Worm (Caenorhabditis elegans): ENCODE data around the gene C25F9.9.
"Not testable (repeated sequence)": the region's sequence is repeated elsewhere in the genome, so short reads cannot be mapped to it uniquely, and the experiment has no call there.

Gene C25F9.9

DNA sequence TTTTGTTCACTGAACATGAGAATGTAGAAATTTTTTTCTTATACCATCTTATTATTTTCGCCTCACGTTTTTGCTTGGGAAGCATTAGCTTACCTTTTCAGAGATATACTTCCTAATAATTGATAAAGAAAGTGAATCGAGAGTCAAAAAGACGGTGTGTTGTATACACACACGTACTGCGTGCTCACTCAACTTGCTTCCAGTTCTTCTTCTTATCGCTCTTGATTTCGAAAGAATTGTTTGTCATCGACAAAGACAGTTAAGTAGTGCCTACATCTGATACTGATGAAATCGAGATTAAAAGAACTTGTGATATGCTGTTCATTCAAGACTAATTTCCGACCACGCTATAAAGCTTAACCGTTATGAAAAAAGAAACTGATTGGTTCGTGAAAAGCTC, 5.7 kb upstream of the C25F9.9 start, which contains the start of gene C25F9.5:
TSS of gene C25F9.5 (minus strand) at position 195 of the 400 bp plus-strand sequence.
- no peak for TF ChIP-seq dsc-1 (tag; optimal IDR thresholded peaks at IDR 0.05)
- peak; percentile 69 for TF ChIP-seq elt-2 (tag; optimal IDR thresholded peaks at IDR 0.05)
- TF ChIP-seq irx-1 (tag; optimal IDR thresholded peaks at IDR 0.05): no peak
- TF ChIP-seq blmp-1 (tag; optimal IDR thresholded peaks at IDR 0.05): no peak
- TF ChIP-seq nhr-11 (tag; optimal IDR thresholded peaks at IDR 0.05): no peak
- TF ChIP-seq lin-35 (GFP tag; optimal IDR thresholded peaks at IDR 0.05): peak in 1 of 2 experiments; percentile 26

DNA sequence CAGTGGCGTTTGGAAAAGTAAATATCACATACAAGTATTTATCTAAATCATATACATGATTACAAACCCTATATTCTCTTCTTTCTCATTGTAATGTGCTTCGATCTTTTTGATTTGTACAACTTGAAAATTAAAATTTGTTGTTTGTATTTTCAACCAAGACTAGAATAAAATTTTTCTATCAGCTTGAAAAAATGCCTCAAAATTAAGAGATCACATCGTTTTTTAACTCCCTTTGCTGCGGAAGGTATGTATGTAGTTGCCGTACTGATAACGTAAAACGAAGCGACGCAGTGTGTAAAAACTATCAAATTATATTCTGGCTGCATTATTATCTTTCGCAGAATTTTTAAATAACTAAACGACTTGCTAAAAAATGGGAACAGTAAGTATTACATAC, 1.4 kb downstream of the C25F9.9 start, which contains the start of gene C25F9.15:
TSS of gene C25F9.15 (plus strand) at position 301 of the 400 bp plus-strand sequence.
- no peak for TF ChIP-seq F16B12.6 (tag; optimal IDR thresholded peaks at IDR 0.05)
- peak; percentile 27 for TF ChIP-seq elt-2 (tag; optimal IDR thresholded peaks at IDR 0.05)

DNA sequence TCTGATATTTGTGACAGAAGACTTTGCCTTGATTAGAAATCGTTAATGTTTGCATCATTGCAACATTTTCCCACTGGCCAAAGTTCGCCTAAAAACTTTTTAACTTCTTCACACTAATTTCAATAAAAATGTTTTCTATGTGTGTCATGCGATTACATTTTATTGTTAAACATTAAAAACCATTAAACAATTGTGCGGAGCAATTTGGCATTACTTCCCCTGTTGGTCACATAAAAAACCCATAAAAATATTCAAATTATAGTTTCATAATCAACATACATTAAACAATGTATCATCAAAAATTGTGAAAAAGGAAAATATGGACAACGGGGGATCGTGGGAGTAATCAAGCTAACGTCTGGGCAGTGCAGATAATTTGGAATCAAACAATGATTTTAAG, 2.9 kb downstream of the C25F9.9 start:
- TF ChIP-seq elt-2 (tag; optimal IDR thresholded peaks at IDR 0.05) (peak; percentile 48), efl-1 (GFP tag; optimal IDR thresholded peaks at IDR 0.05 in 1 of 2) (peak in 1 of 2 experiments; percentile 44)
- not testable (repeated sequence) for TF ChIP-seq efl-1 (optimal IDR thresholded peaks at IDR 0.05)

DNA sequence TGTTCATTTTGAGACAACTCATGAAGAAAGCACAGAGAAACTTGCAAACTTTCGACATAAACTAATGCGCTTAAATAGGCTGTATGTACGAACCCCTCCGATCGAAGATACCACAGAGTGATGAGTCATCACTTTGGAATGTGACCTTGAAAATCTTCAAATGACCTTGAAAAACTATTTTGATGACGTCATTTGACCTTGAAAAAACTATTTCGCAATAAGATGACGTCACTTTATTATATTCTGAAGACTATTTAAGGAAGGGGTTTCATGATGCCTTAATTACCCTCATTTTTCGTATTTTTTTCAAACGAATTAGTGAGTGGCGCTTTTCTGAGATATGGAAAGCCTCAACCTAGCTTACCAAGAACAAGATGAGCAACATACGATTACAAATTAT, 4.7 kb downstream of the C25F9.9 start, which contains the start of gene C25F9.2:
TSS of gene C25F9.2 (plus strand) at position 341 of the 400 bp plus-strand sequence.
- TF ChIP-seq zip-4 (GFP tag; optimal IDR thresholded peaks at IDR 0.05) (peak; percentile 13), elt-2 (tag; optimal IDR thresholded peaks at IDR 0.05) (no peak), lin-39 (tag; optimal IDR thresholded peaks at IDR 0.05) (no peak), ces-1 (GFP tag; optimal IDR thresholded peaks at IDR 0.05) (no peak), lir-3 (tag; optimal IDR thresholded peaks at IDR 0.05; ENCODE audit: poor library complexity) (no peak)

DNA sequence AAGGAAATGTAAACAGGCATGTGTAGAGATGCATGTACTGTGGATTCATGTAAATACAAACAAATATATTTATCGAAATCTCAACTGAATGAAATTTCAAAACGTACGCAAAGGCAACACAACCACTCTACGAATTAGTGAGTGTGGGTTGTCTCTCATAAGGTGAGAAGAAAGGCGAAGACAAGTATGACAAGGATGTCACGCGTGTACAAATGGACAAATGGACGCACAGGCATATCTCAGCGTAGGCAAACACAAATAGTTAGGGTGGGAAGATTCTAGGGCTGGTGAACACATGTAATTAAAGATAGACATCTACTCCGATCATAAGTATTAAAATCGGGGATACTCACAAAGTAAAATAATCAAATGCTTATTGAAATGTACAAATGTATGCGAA, 11.7 kb downstream of the C25F9.9 start:
- TF ChIP-seq nhr-12 (tag; optimal IDR thresholded peaks at IDR 0.05) (no peak), nhr-90 (tag; optimal IDR thresholded peaks at IDR 0.05; ENCODE audit: poor library complexity) (peak; percentile 12), nhr-20 (tag; optimal IDR thresholded peaks at IDR 0.05) (peak; percentile 60), skn-1 (tag; optimal IDR thresholded peaks at IDR 0.05) (no peak), sox-4 (tag; optimal IDR thresholded peaks at IDR 0.05) (no peak), snu-23 (GFP tag; optimal IDR thresholded peaks at IDR 0.05) (peak; percentile 55), unc-62 (GFP tag; optimal IDR thresholded peaks at IDR 0.05) (no peak), aha-1 (tag; optimal IDR thresholded peaks at IDR 0.05) (no peak), efl-1 (optimal IDR thresholded peaks at IDR 0.05) (no peak), efl-1 (GFP tag; optimal IDR thresholded peaks at IDR 0.05 in 1 of 2) (no peak), C16A3.4 (tag; optimal IDR thresholded peaks at IDR 0.05) (no peak), ces-1 (GFP tag; optimal IDR thresholded peaks at IDR 0.05) (no peak), egl-13 (tag; optimal IDR thresholded peaks at IDR 0.05) (no peak), ets-5 (GFP tag; IDR thresholded peaks at IDR 0.05) (no peak), egl-27 (tag; optimal IDR thresholded peaks at IDR 0.05) (no peak), lin-14 (GFP tag; optimal IDR thresholded peaks at IDR 0.05) (peak; percentile 61), nhr-71 (tag; optimal IDR thresholded peaks at IDR 0.05) (peak; percentile 24), ceh-88 (GFP tag; IDR thresholded peaks at IDR 0.05) (no peak), nhr-28 (tag; optimal IDR thresholded peaks at IDR 0.05) (no peak), grh-1 (GFP tag; IDR thresholded peaks at IDR 0.05) (no peak), snpc-4 (tag; optimal IDR thresholded peaks at IDR 0.05) (no peak), isw-1 (GFP tag; IDR thresholded peaks at IDR 0.05) (no peak), ztf-4 (tag; optimal IDR thresholded peaks at IDR 0.05) (no peak), nhr-77 (tag; optimal IDR thresholded peaks at IDR 0.05) (no peak), swsn-7 (tag; optimal IDR thresholded peaks at IDR 0.05) (no peak), nhr-85 (tag) (peak; percentile 88), ceh-8 (GFP tag; optimal IDR thresholded peaks at IDR 0.05) (no peak), nhr-47 (tag; optimal IDR thresholded peaks at IDR 0.05) (no peak), sup-37 (GFP tag; optimal IDR thresholded peaks at IDR 0.05) (no peak), blmp-1 (tag; optimal IDR thresholded peaks at IDR 0.05) (peak; percentile 20), alr-1 (tag; optimal IDR thresholded peaks at IDR 0.05; ENCODE audit: borderline replicate concordance) (no peak), lin-15B (tag; optimal IDR thresholded peaks at IDR 0.05) (no peak), rnt-1 (tag; optimal IDR thresholded peaks at IDR 0.05) (no peak), zip-4 (GFP tag; optimal IDR thresholded peaks at IDR 0.05) (no peak), pag-3 (tag; optimal IDR thresholded peaks at IDR 0.05; ENCODE audit: borderline replicate concordance, insufficient read depth) (no peak), mep-1 (tag; optimal IDR thresholded peaks at IDR 0.05) (no peak)
